Worm (Caenorhabditis elegans) whole organism, L1 larva: ENCODE measurements around the gene T25G12.6.
A peak's percentile ranks its signal among the peaks of the same experiment; 100 is the strongest.

Experiments
- C04F5.9 ChIP-seq: sonication (generic microtip); optimal IDR thresholded peaks from 2 replicates; lab custom pipeline; 2016; ENCODE audit warnings: missing genetic modification characterization, missing compliant biosample characterization
- C16A3.4 ChIP-seq: fragments of 150-350 bp; optimal IDR thresholded peaks from 2 replicates; lab custom pipeline; 2014; ENCODE audit warnings: missing biosample characterization, missing genetic modification characterization
- C34B4.2 ChIP-seq: sonication (generic microtip); optimal IDR thresholded peaks from 2 replicates; lab custom pipeline; 2017; ENCODE audit warnings: mild to moderate bottlenecking, missing genetic modification characterization, missing compliant biosample characterization
- F16B12.6 ChIP-seq: fragments of 150-350 bp; optimal IDR thresholded peaks from 2 replicates; lab custom pipeline; 2014; ENCODE audit warnings: missing biosample characterization, missing genetic modification characterization
- Y116A8C.19 ChIP-seq: sonication (generic microtip); optimal IDR thresholded peaks from 2 replicates; lab custom pipeline; 2016; ENCODE audit warnings: missing compliant biosample characterization, missing genetic modification characterization, borderline replicate concordance
- blmp-1 ChIP-seq: fragments of 150-350 bp; optimal IDR thresholded peaks from 2 replicates; lab custom pipeline; 2014; ENCODE audit warnings: missing biosample characterization, missing genetic modification characterization
- ceh-63 ChIP-seq: fragments of 200-800 bp; sonication (Bioruptor generic); optimal IDR thresholded peaks from 2 replicates; lab custom pipeline; 2018; ENCODE audit warnings: mild to moderate bottlenecking, missing genetic modification characterization, missing compliant biosample characterization
- ceh-90 ChIP-seq: sonication (generic microtip); optimal IDR thresholded peaks from 2 replicates; lab custom pipeline; 2016; ENCODE audit warnings: missing genetic modification characterization, missing compliant biosample characterization
- dsc-1 ChIP-seq: sonication (generic microtip); optimal IDR thresholded peaks from 2 replicates; lab custom pipeline; 2016; ENCODE audit warnings: mild to moderate bottlenecking, missing genetic modification characterization, missing compliant biosample characterization
- efl-1 ChIP-seq, 4 experiments: fragments of 150-350 bp; optimal IDR thresholded peaks in 3 of 4; peaks in 1 of 4; 1 replicate in 1 of 4; 2 replicates in 3 of 4; lab custom pipeline; 2014; ENCODE audit warnings: missing biosample characterization in 2 of 4, missing genetic modification characterization in 2 of 4, missing genetic modification reagents in 2 of 4
- efl-3 ChIP-seq: fragments of 200-800 bp; sonication (Bioruptor generic); optimal IDR thresholded peaks from 2 replicates; lab custom pipeline; 2018; ENCODE audit warnings: mild to moderate bottlenecking, missing genetic modification characterization, missing compliant biosample characterization
- egl-13 ChIP-seq: sonication (generic microtip); optimal IDR thresholded peaks from 2 replicates; lab custom pipeline; 2016; ENCODE audit warnings: missing genotype, missing genetic modification reagents, missing genetic modification characterization, missing compliant biosample characterization
- egl-27 ChIP-seq, 2 experiments: fragments of 150-350 bp in 1 of 2; sonication (generic microtip); optimal IDR thresholded peaks; 3 replicates each; lab custom pipeline; 2017 to 2018; ENCODE audit warnings: missing biosample characterization in 2 of 2, missing genetic modification characterization in 2 of 2, missing genetic modification reagents in 2 of 2
- elt-2 ChIP-seq: sonication (generic microtip); optimal IDR thresholded peaks from 2 replicates; lab custom pipeline; 2016; ENCODE audit warnings: missing genetic modification characterization, mild to moderate bottlenecking, inconsistent platforms, missing compliant biosample characterization, missing genetic modification reagents
- ets-5 ChIP-seq: fragments of 200-800 bp; sonication (Bioruptor generic); IDR thresholded peaks from 2 replicates; pipeline ENCODE4 v1.3.6; 2022; ENCODE audit warnings: missing genetic modification characterization, missing compliant biosample characterization
- fkh-10 ChIP-seq: sonication (generic microtip); optimal IDR thresholded peaks from 2 replicates; lab custom pipeline; 2017; ENCODE audit warnings: missing biosample characterization, missing genetic modification reagents, missing genetic modification characterization
- fkh-8 ChIP-seq: sonication (generic microtip); optimal IDR thresholded peaks from 2 replicates; lab custom pipeline; 2016; ENCODE audit warnings: mild to moderate bottlenecking, missing genetic modification characterization, missing compliant biosample characterization
- hpl-2 ChIP-seq: fragments of 150-350 bp; optimal IDR thresholded peaks from 2 replicates; lab custom pipeline; 2014; ENCODE audit warnings: missing biosample characterization, missing genetic modification reagents, missing genetic modification characterization
- irx-1 ChIP-seq: sonication (generic microtip); optimal IDR thresholded peaks from 2 replicates; lab custom pipeline; 2016; ENCODE audit warnings: missing genetic modification characterization, missing compliant biosample characterization
- isw-1 ChIP-seq: fragments of 200-800 bp; sonication (Bioruptor generic); IDR thresholded peaks from 2 replicates; pipeline ENCODE4 v1.3.6; 2022; ENCODE audit warnings: missing genetic modification characterization, missing compliant biosample characterization
- lin-14 ChIP-seq: fragments of 200-800 bp; sonication (Bioruptor generic); optimal IDR thresholded peaks from 2 replicates; lab custom pipeline; 2018; ENCODE audit warnings: mild to moderate bottlenecking, missing genetic modification characterization, moderate library complexity, missing compliant biosample characterization
- lin-35 ChIP-seq, 2 experiments: fragments of 150-350 bp; optimal IDR thresholded peaks; 2 replicates each; lab custom pipeline; 2014; ENCODE audit warnings: missing biosample characterization in 2 of 2, missing genetic modification characterization in 2 of 2, missing genetic modification reagents in 2 of 2
- lin-39 ChIP-seq: fragments of 150-350 bp; optimal IDR thresholded peaks from 2 replicates; lab custom pipeline; 2014; ENCODE audit warnings: missing biosample characterization, missing genetic modification reagents, missing genetic modification characterization
- mab-9 ChIP-seq: fragments of 200-800 bp; sonication (Bioruptor generic); IDR thresholded peaks from 2 replicates; pipeline ENCODE4 v1.3.6; 2022; ENCODE audit warnings: missing genetic modification reagents, missing genetic modification characterization, missing compliant biosample characterization
- mep-1 ChIP-seq: fragments of 150-350 bp; optimal IDR thresholded peaks from 2 replicates; lab custom pipeline; 2014; ENCODE audit warnings: missing biosample characterization, missing genetic modification characterization
- nhr-12 ChIP-seq: sonication (generic microtip); optimal IDR thresholded peaks from 2 replicates; lab custom pipeline; 2017; ENCODE audit warnings: missing biosample characterization, missing genetic modification characterization
- nhr-19 ChIP-seq: fragments of 200-800 bp; sonication (Bioruptor generic); conservative IDR thresholded peaks from 2 replicates; pipeline ENCODE4 v1.3.6; 2022; ENCODE audit warnings: missing genetic modification characterization, missing compliant biosample characterization
- nhr-20 ChIP-seq: sonication (generic microtip); optimal IDR thresholded peaks from 2 replicates; lab custom pipeline; 2016; ENCODE audit warnings: mild to moderate bottlenecking, missing genetic modification characterization, missing compliant biosample characterization
- nhr-237 ChIP-seq: fragments of 150-350 bp; optimal IDR thresholded peaks from 2 replicates; lab custom pipeline; 2014; ENCODE audit warnings: missing biosample characterization, missing genetic modification characterization
- nhr-28 ChIP-seq: fragments of 150-350 bp; optimal IDR thresholded peaks from 2 replicates; lab custom pipeline; 2014; ENCODE audit warnings: missing biosample characterization, missing genetic modification characterization
- nhr-47 ChIP-seq: sonication (generic microtip); optimal IDR thresholded peaks from 2 replicates; lab custom pipeline; 2016; ENCODE audit warnings: mild to moderate bottlenecking, missing genetic modification characterization, moderate library complexity, missing compliant biosample characterization
- nhr-76 ChIP-seq: sonication (generic microtip); optimal IDR thresholded peaks from 2 replicates; lab custom pipeline; 2017; ENCODE audit warnings: missing biosample characterization, missing genetic modification characterization
- nhr-77 ChIP-seq: fragments of 150-350 bp; optimal IDR thresholded peaks from 2 replicates; lab custom pipeline; 2014; ENCODE audit warnings: missing biosample characterization, missing genetic modification characterization
- nhr-85 ChIP-seq: sonication (generic microtip); peaks from one replicate; lab custom pipeline; 2016; ENCODE audit warnings: missing genetic modification characterization, inconsistent platforms, missing compliant biosample characterization
- pag-3 ChIP-seq: sonication (generic microtip); optimal IDR thresholded peaks from 2 replicates; lab custom pipeline; 2017; ENCODE audit warnings: missing genetic modification characterization, mild to moderate bottlenecking, missing compliant biosample characterization, antibody characterized with exemption, borderline replicate concordance; ENCODE audit not compliant: insufficient read depth
- skn-1 ChIP-seq: fragments of 150-350 bp; optimal IDR thresholded peaks from 2 replicates; lab custom pipeline; 2014; ENCODE audit warnings: missing biosample characterization, missing genetic modification characterization
- snpc-4 ChIP-seq: fragments of 150-350 bp; optimal IDR thresholded peaks from 2 replicates; lab custom pipeline; 2014; ENCODE audit warnings: missing biosample characterization, missing genetic modification characterization
- sox-4 ChIP-seq: sonication (generic microtip); optimal IDR thresholded peaks from 2 replicates; lab custom pipeline; 2016; ENCODE audit warnings: missing genetic modification characterization, missing compliant biosample characterization
- swsn-7 ChIP-seq: sonication (generic microtip); optimal IDR thresholded peaks from 2 replicates; lab custom pipeline; 2016; ENCODE audit warnings: missing genetic modification characterization, missing compliant biosample characterization
- tbx-2 ChIP-seq: sonication (generic microtip); optimal IDR thresholded peaks from 2 replicates; lab custom pipeline; 2016; ENCODE audit warnings: missing genetic modification characterization, missing compliant biosample characterization
- tlp-1 ChIP-seq: fragments of 150-350 bp; optimal IDR thresholded peaks from 2 replicates; lab custom pipeline; 2014; ENCODE audit warnings: missing biosample characterization, missing genetic modification characterization
- unc-86 ChIP-seq: sonication (generic microtip); optimal IDR thresholded peaks from 2 replicates; lab custom pipeline; 2016; ENCODE audit warnings: missing genetic modification characterization, missing compliant biosample characterization
- unc-98 ChIP-seq: fragments of 200-800 bp; sonication (Bioruptor generic); IDR thresholded peaks from 2 replicates; pipeline ENCODE4 v1.3.6; 2022; ENCODE audit warnings: missing genetic modification characterization, missing compliant biosample characterization
- zag-1 ChIP-seq: fragments of 150-350 bp; optimal IDR thresholded peaks from 2 replicates; lab custom pipeline; 2014; ENCODE audit warnings: missing biosample characterization, missing genetic modification characterization
- zip-4 ChIP-seq: fragments of 200-800 bp; sonication (Bioruptor generic); optimal IDR thresholded peaks from 2 replicates; lab custom pipeline; 2018; ENCODE audit warnings: mild to moderate bottlenecking, missing genetic modification characterization, moderate library complexity, missing compliant biosample characterization
- ztf-11 ChIP-seq, 2 experiments: sonication (generic microtip); optimal IDR thresholded peaks; 2 replicates each; lab custom pipeline; 2016 to 2017; ENCODE audit warnings: missing genetic modification characterization in 2 of 2, missing biosample characterization in 1 of 2, missing compliant biosample characterization in 1 of 2
- ztf-4 ChIP-seq: fragments of 150-350 bp; optimal IDR thresholded peaks from 2 replicates; lab custom pipeline; 2014; ENCODE audit warnings: missing biosample characterization, missing genetic modification characterization

The T25G12.6 gene

ce11 chrX:17216178-17216577, 13.8 kb downstream of the T25G12.6 start (continued):
- TF ChIP-seq lin-39 (tag; lab: Kevin White, UChicago) (no peak), ztf-4 (tag; lab: Kevin White, UChicago) (peak; percentile 34), elt-2 (tag; lab: Kevin White, UChicago) (peak; percentile 39), nhr-19 (GFP tag; lab: Robert Waterston, UW) (peak; percentile 64), swsn-7 (tag; lab: Kevin White, UChicago) (no peak), ceh-90 (tag; lab: Kevin White, UChicago) (no peak), ztf-11 (tag; optimal IDR thresholded peaks at IDR 0.05; lab: Kevin White, UChicago) (no peak), C34B4.2 (tag; lab: Kevin White, UChicago) (no peak), nhr-12 (tag; lab: Kevin White, UChicago) (peak; percentile 22), nhr-85 (peak; percentile 75), nhr-76 (no peak), nhr-28 (tag; lab: Kevin White, UChicago) (no peak), fkh-10 (GFP tag; lab: Kevin White, UChicago) (no peak), tbx-2 (tag; lab: Kevin White, UChicago) (no peak), lin-14 (GFP tag; lab: Kevin White, UChicago) (peak; percentile 81), nhr-237 (no peak), zip-4 (no peak), unc-98 (GFP tag; lab: Robert Waterston, UW) (no peak), egl-13 (tag; lab: Kevin White, UChicago) (no peak), Y116A8C.19 (no peak), F16B12.6 (tag; lab: Kevin White, UChicago) (no peak), zag-1 (no peak), dsc-1 (tag; lab: Kevin White, UChicago) (no peak), irx-1 (tag; lab: Kevin White, UChicago) (no peak), nhr-77 (tag; lab: Kevin White, UChicago) (no peak), lin-35 (GFP tag; optimal IDR thresholded peaks at IDR 0.05; lab: Kevin White, UChicago) (peak in 1 of 2 experiments; percentile 3), hpl-2 (no peak), C16A3.4 (peak; percentile 26), isw-1 (no peak)

- TF ChIP-seq nhr-20 (no peak), efl-1 (optimal IDR thresholded peaks at IDR 0.05; lab: Kevin White, UChicago) (no peak), efl-1 (GFP tag; optimal IDR thresholded peaks at IDR 0.05 in 1 of 2; lab: Kevin White, UChicago) (peak in 1 of 2 experiments; percentile 19)
- TF ChIP-seq, all 84 proteins: peak for 1
These were observed 14.3 kb downstream of the T25G12.6 start for ce11 chrX:17215753-17216152.

DNA sequence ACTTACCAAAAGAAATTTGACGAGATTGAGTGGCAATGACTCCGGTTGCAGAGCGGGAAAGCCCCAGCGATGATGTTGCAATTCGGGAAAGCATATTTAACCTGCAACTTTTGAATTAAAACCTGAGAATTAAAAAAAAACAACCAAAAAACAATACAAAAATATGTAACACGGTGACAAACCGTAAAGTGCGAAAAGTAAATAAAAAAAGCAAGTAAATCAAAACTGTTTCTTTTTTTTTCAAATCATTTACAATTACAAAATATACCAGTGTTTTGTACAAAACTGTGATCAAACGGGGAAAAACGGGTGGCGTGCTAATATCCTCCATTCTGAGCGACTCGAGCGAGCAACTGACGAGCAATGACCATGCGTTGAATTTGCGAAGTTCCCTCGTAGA, 15.2 kb downstream of the T25G12.6 start, which contains the start of gene acdh-10:
acdh-10 (minus strand) TSS at position 101 of the 400 bp plus-strand sequence.
- TF ChIP-seq blmp-1 (no peak), egl-27 (tag; optimal IDR thresholded peaks at IDR 0.05; lab: Kevin White, UChicago) (no peak), mab-9 (GFP tag; lab: Robert Waterston, UW) (no peak), ceh-63 (GFP tag; lab: Kevin White, UChicago) (no peak), unc-86 (no peak), C34B4.2 (tag; lab: Kevin White, UChicago) (no peak), tlp-1 (tag; lab: Kevin White, UChicago) (no peak), irx-1 (tag; lab: Kevin White, UChicago) (no peak), mep-1 (tag; lab: Kevin White, UChicago) (no peak), swsn-7 (tag; lab: Kevin White, UChicago) (no peak), sox-4 (tag; lab: Kevin White, UChicago) (no peak), snpc-4 (tag; lab: Kevin White, UChicago) (no peak), pag-3 (tag; lab: Kevin White, UChicago) (no peak), skn-1 (tag; lab: Kevin White, UChicago) (no peak), fkh-8 (no peak), nhr-47 (no peak), C04F5.9 (tag; lab: Kevin White, UChicago) (no peak), efl-3 (GFP tag; lab: Kevin White, UChicago) (no peak), ets-5 (GFP tag; lab: Robert Waterston, UW) (no peak)
